Worm (Caenorhabditis elegans) whole organism, L3 larva: ENCODE results near the gene stdh-3.
A peak's percentile ranks its signal among the peaks of the same experiment; 100 is the strongest.

Experiments
- ceh-28 ChIP-seq: fragments of 150-350 bp; optimal IDR thresholded peaks from 2 replicates; lab custom pipeline; 2014; ENCODE audit warnings: missing biosample characterization, missing genetic modification reagents, missing genetic modification characterization
- daf-12 ChIP-seq: fragments of 150-350 bp; optimal IDR thresholded peaks from 2 replicates; lab custom pipeline; 2014; ENCODE audit warnings: missing biosample characterization, missing genetic modification reagents, missing genetic modification characterization
- eor-1 ChIP-seq, 2 experiments: fragments of 150-350 bp; optimal IDR thresholded peaks; 2 replicates each; lab custom pipeline; 2014 to 2018; ENCODE audit warnings: missing biosample characterization in 2 of 2, missing genetic modification characterization in 2 of 2
- nhr-23 ChIP-seq: fragments of 150-350 bp; optimal IDR thresholded peaks from 2 replicates; lab custom pipeline; 2014; ENCODE audit warnings: missing biosample characterization, missing genetic modification reagents, missing genetic modification characterization
- nhr-25 ChIP-seq: sonication (generic microtip); optimal IDR thresholded peaks from 2 replicates; lab custom pipeline; 2017; ENCODE audit warnings: missing biosample characterization, missing genetic modification characterization
- pha-4 ChIP-seq: fragments of 150-350 bp; optimal IDR thresholded peaks from 2 replicates; lab custom pipeline; 2014; ENCODE audit warnings: missing biosample characterization, missing genetic modification reagents, missing genetic modification characterization

The stdh-3 gene

ce11 chrV:13953191-13953590 lies 48.8 kb downstream of the stdh-3 start, which contains the start of gene R10D12.8:
TSS of gene R10D12.8 (minus strand) at chrV:13953291.
- peak; percentile 53 for TF ChIP-seq pha-4 (tag; lab: Kevin White, UChicago)
- TF ChIP-seq ceh-28 (tag; lab: Kevin White, UChicago): no peak

DNA sequence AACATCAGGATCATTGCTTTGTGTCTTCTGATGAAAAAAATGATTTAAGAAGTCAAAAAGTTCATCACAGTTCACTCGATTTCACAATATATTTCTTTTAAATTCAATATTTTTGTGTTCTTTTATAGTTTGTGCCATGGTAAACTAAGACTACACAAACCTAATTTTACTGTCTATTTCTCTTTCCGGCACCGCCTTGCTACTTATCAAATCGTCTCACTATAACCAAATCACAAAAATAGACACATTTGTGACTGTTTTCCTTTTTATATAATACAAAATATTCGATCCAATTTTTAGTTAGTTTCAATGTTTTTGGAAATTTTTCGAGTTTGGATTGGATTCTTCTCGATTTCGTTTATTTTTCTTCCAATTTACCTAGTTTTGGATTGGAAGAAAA lies 49.6 kb downstream of the stdh-3 start, which contains the start of gene swt-6:
swt-6 (plus strand) TSS at position 301 of the 400 bp plus-strand sequence.
- TF ChIP-seq nhr-25 (tag; lab: Kevin White, UChicago): no peak
- no peak for TF ChIP-seq eor-1 (tag; optimal IDR thresholded peaks at IDR 0.05; lab: Kevin White, UChicago)
- TF ChIP-seq daf-12 (tag; lab: Kevin White, UChicago): no peak
- no peak for TF ChIP-seq nhr-23 (tag; lab: Kevin White, UChicago)
